Worm (Caenorhabditis elegans) whole organism, mixed stage, embryonic: Measurements from ENCODE around the gene F53C3.6.

ENCODE experiments used
- M03D4.4 ChIP-seq: sonication (generic microtip); optimal IDR thresholded peaks from 2 replicates; lab custom pipeline; 2017; ENCODE audit warnings: mild to moderate bottlenecking, missing genetic modification characterization, missing compliant biosample characterization
- blmp-1 ChIP-seq: fragments of 150-350 bp; optimal IDR thresholded peaks from 2 replicates; lab custom pipeline; 2014; ENCODE audit warnings: missing biosample characterization, missing genetic modification characterization
- ceh-39 ChIP-seq: fragments of 150-350 bp; optimal IDR thresholded peaks from 2 replicates; lab custom pipeline; 2014; ENCODE audit warnings: missing biosample characterization, missing genetic modification characterization
- ceh-83 ChIP-seq: fragments of 200-800 bp; sonication (Bioruptor generic); optimal IDR thresholded peaks from 2 replicates; lab custom pipeline; 2018; ENCODE audit warnings: mild to moderate bottlenecking, missing genetic modification characterization, missing compliant biosample characterization
- ces-1 ChIP-seq: fragments of 150-350 bp; optimal IDR thresholded peaks from 2 replicates; lab custom pipeline; 2014; ENCODE audit warnings: missing biosample characterization, missing genetic modification reagents, missing genetic modification characterization
- drap-1 ChIP-seq: fragments of 200-800 bp; sonication (Bioruptor generic); optimal IDR thresholded peaks from 3 replicates; lab custom pipeline; 2018; ENCODE audit warnings: mild to moderate bottlenecking, missing genetic modification characterization, missing compliant biosample characterization
- elt-1 ChIP-seq: sonication (generic microtip); optimal IDR thresholded peaks from 2 replicates; lab custom pipeline; 2017; ENCODE audit warnings: missing genetic modification characterization, mild to moderate bottlenecking, missing compliant biosample characterization, antibody characterized with exemption, moderate library complexity, borderline replicate concordance; ENCODE audit not compliant: insufficient read depth
- flh-1 ChIP-seq: fragments of 200-800 bp; sonication (Bioruptor generic); optimal IDR thresholded peaks from 2 replicates; lab custom pipeline; 2018; ENCODE audit warnings: mild to moderate bottlenecking, missing genetic modification characterization, moderate library complexity, missing compliant biosample characterization
- ham-2 ChIP-seq: fragments of 200-800 bp; sonication (Bioruptor generic); optimal IDR thresholded peaks from 2 replicates; lab custom pipeline; 2018; ENCODE audit warnings: mild to moderate bottlenecking, missing genetic modification characterization, missing compliant biosample characterization
- hlh-1 ChIP-seq: fragments of 150-350 bp; optimal IDR thresholded peaks from 2 replicates; lab custom pipeline; 2014; ENCODE audit warnings: missing biosample characterization, missing genetic modification reagents, missing genetic modification characterization
- lin-13 ChIP-seq: fragments of 150-350 bp; optimal IDR thresholded peaks from 2 replicates; lab custom pipeline; 2014; ENCODE audit warnings: missing biosample characterization, missing genetic modification characterization
- lin-32 ChIP-seq: fragments of 200-800 bp; sonication (Bioruptor generic); optimal IDR thresholded peaks from 2 replicates; lab custom pipeline; 2018; ENCODE audit warnings: mild to moderate bottlenecking, missing genetic modification characterization, missing compliant biosample characterization
- lsy-2 ChIP-seq: fragments of 150-350 bp; optimal IDR thresholded peaks from 2 replicates; lab custom pipeline; 2014; ENCODE audit warnings: missing biosample characterization, missing genetic modification characterization
- mab-5 ChIP-seq: fragments of 150-350 bp; optimal IDR thresholded peaks from 2 replicates; lab custom pipeline; 2014; ENCODE audit warnings: missing biosample characterization, missing genetic modification characterization
- mls-2 ChIP-seq: sonication (generic microtip); optimal IDR thresholded peaks from 2 replicates; lab custom pipeline; 2016; ENCODE audit warnings: mild to moderate bottlenecking, missing genetic modification characterization, moderate library complexity, missing compliant biosample characterization
- nhr-12 ChIP-seq: fragments of 150-350 bp; optimal IDR thresholded peaks from 2 replicates; lab custom pipeline; 2014; ENCODE audit warnings: missing biosample characterization, missing genetic modification characterization
- nhr-2 ChIP-seq: fragments of 150-350 bp; optimal IDR thresholded peaks from 2 replicates; lab custom pipeline; 2014; ENCODE audit warnings: missing biosample characterization, missing genetic modification characterization
- nhr-237 ChIP-seq: fragments of 150-350 bp; optimal IDR thresholded peaks from 2 replicates; lab custom pipeline; 2014; ENCODE audit warnings: missing biosample characterization, missing genetic modification characterization
- nhr-28 ChIP-seq: fragments of 150-350 bp; optimal IDR thresholded peaks from 2 replicates; lab custom pipeline; 2014; ENCODE audit warnings: missing biosample characterization, missing genetic modification characterization
- nhr-76 ChIP-seq: sonication (generic microtip); optimal IDR thresholded peaks from 2 replicates; lab custom pipeline; 2017; ENCODE audit warnings: missing biosample characterization, missing genetic modification characterization
- sem-2 ChIP-seq: fragments of 200-800 bp; sonication (Bioruptor generic); optimal IDR thresholded peaks from 2 replicates; lab custom pipeline; 2018; ENCODE audit warnings: mild to moderate bottlenecking, missing genetic modification characterization, missing compliant biosample characterization
- snpc-4 ChIP-seq: fragments of 150-350 bp; optimal IDR thresholded peaks from 2 replicates; lab custom pipeline; 2014; ENCODE audit warnings: missing biosample characterization, missing genetic modification characterization
- sptf-1 ChIP-seq: sonication (generic microtip); optimal IDR thresholded peaks from 2 replicates; lab custom pipeline; 2017; ENCODE audit warnings: mild to moderate bottlenecking, missing genetic modification characterization, moderate library complexity, missing compliant biosample characterization
- tbx-8 ChIP-seq: fragments of 200-800 bp; sonication (Bioruptor generic); optimal IDR thresholded peaks from 2 replicates; lab custom pipeline; 2018; ENCODE audit warnings: mild to moderate bottlenecking, missing genetic modification characterization, moderate library complexity, missing compliant biosample characterization
- unc-120 ChIP-seq: sonication (generic microtip); optimal IDR thresholded peaks from 2 replicates; lab custom pipeline; 2017; ENCODE audit warnings: missing genetic modification characterization, missing compliant biosample characterization; ENCODE audit not compliant: poor library complexity, severe bottlenecking
- unc-39 ChIP-seq: fragments of 150-350 bp; optimal IDR thresholded peaks from 2 replicates; lab custom pipeline; 2014; ENCODE audit warnings: missing biosample characterization, missing genetic modification characterization
- unc-62 ChIP-seq: fragments of 150-350 bp; optimal IDR thresholded peaks from 2 replicates; lab custom pipeline; 2014; ENCODE audit warnings: missing biosample characterization, missing genetic modification reagents, missing genetic modification characterization
- zip-8 ChIP-seq: fragments of 150-350 bp; optimal IDR thresholded peaks from 2 replicates; lab custom pipeline; 2014; ENCODE audit warnings: missing biosample characterization, missing genetic modification characterization
- ztf-11 ChIP-seq: fragments of 150-350 bp; optimal IDR thresholded peaks from 2 replicates; lab custom pipeline; 2014; ENCODE audit warnings: missing biosample characterization, missing genetic modification characterization

Gene F53C3.6

ce11 chrII:3913673-3914072 lies 15.7 kb downstream of the F53C3.6 start:
- TF ChIP-seq blmp-1 (tag; lab: Kevin White, UChicago) (no peak), hlh-1 (tag; lab: Kevin White, UChicago) (no peak), ceh-83 (GFP tag; lab: Kevin White, UChicago) (no peak), lin-32 (GFP tag; lab: Kevin White, UChicago) (no peak), mab-5 (tag; lab: Kevin White, UChicago) (no peak), nhr-12 (tag; lab: Kevin White, UChicago) (no peak)
- TF ChIP-seq, all 35 proteins: peak for 0

- TF ChIP-seq sem-2 (GFP tag; lab: Kevin White, UChicago) (no peak), ztf-11 (tag; lab: Kevin White, UChicago) (no peak), nhr-76 (tag; lab: Kevin White, UChicago) (no peak), nhr-28 (tag; lab: Kevin White, UChicago) (no peak), sptf-1 (tag; lab: Kevin White, UChicago) (no peak), unc-62 (no peak), lin-13 (tag; lab: Kevin White, UChicago) (no peak), ham-2 (no peak), nhr-237 (no peak), lsy-2 (tag; lab: Kevin White, UChicago) (no peak), mab-5 (tag; lab: Kevin White, UChicago) (no peak), M03D4.4 (tag; lab: Kevin White, UChicago) (no peak), tbx-8 (GFP tag; lab: Kevin White, UChicago) (no peak), unc-120 (tag; lab: Kevin White, UChicago) (no peak), ceh-83 (GFP tag; lab: Kevin White, UChicago) (no peak), lin-32 (GFP tag; lab: Kevin White, UChicago) (no peak)
Observed at ce11 chrII:3917985-3918633, 20.2 kb downstream of the F53C3.6 start.

ce11 chrII:3920611-3921010 lies 22.7 kb downstream of the F53C3.6 start:
- no peak for TF ChIP-seq elt-1 (tag; lab: Kevin White, UChicago)

- TF ChIP-seq tbx-8 (GFP tag; lab: Kevin White, UChicago) (no peak), blmp-1 (tag; lab: Kevin White, UChicago) (no peak)
Observed at ce11 chrII:3922696-3923095, 24.8 kb downstream of the F53C3.6 start.

- no peak for TF ChIP-seq hlh-1 (tag; lab: Kevin White, UChicago)
- no peak for TF ChIP-seq ces-1 (GFP tag; lab: Kevin White, UChicago)
- no peak for TF ChIP-seq sem-2 (GFP tag; lab: Kevin White, UChicago)
- no peak for TF ChIP-seq drap-1
- TF ChIP-seq snpc-4 (tag; lab: Kevin White, UChicago) = no peak
- no peak for TF ChIP-seq ztf-11 (tag; lab: Kevin White, UChicago)
- no peak for TF ChIP-seq blmp-1 (tag; lab: Kevin White, UChicago)
- no peak for TF ChIP-seq nhr-237
- TF ChIP-seq unc-120 (tag; lab: Kevin White, UChicago) = no peak
- TF ChIP-seq, all 35 proteins: peak for 0
Observed at ce11 chrII:3927943-3928393, 30.0 kb downstream of the F53C3.6 start, which contains the start of gene plpp-1.1. Gene plpp-1.1 (minus strand): TSS chrII:3927993.

- TF ChIP-seq lin-32 (GFP tag; lab: Kevin White, UChicago) = no peak
- no peak for TF ChIP-seq nhr-237
- no peak for TF ChIP-seq unc-39 (tag; lab: Kevin White, UChicago)
- TF ChIP-seq nhr-28 (tag; lab: Kevin White, UChicago) = no peak
- no peak for TF ChIP-seq mls-2 (tag; lab: Kevin White, UChicago)
- no peak for TF ChIP-seq flh-1 (GFP tag; lab: Kevin White, UChicago)
- no peak for TF ChIP-seq M03D4.4 (tag; lab: Kevin White, UChicago)
- no peak for TF ChIP-seq snpc-4 (tag; lab: Kevin White, UChicago)
- no peak for TF ChIP-seq sptf-1 (tag; lab: Kevin White, UChicago)
- TF ChIP-seq zip-8 (tag; lab: Kevin White, UChicago) = no peak
- no peak for TF ChIP-seq nhr-2 (tag; lab: Kevin White, UChicago)
- TF ChIP-seq drap-1 = no peak
- no peak for TF ChIP-seq lsy-2 (tag; lab: Kevin White, UChicago)
- no peak for TF ChIP-seq ceh-39
- no peak for TF ChIP-seq hlh-1 (tag; lab: Kevin White, UChicago)
- TF ChIP-seq, all 35 proteins: peak for 0
Observed at ce11 chrII:3929446-3929845, 31.5 kb downstream of the F53C3.6 start.
